Worm (Caenorhabditis elegans): Measurements from ENCODE around the gene cnk-1.

The cnk-1 gene

ce11 chrIII:10271807-10272206 is 750 bp downstream of the cnk-1 start:
- TF ChIP-seq ztf-4 (tag; optimal IDR thresholded peaks at IDR 0.05) (no peak), ceh-82 (tag; optimal IDR thresholded peaks at IDR 0.05) (no peak), unc-98 (GFP tag; IDR thresholded peaks at IDR 0.05) (no peak), efl-3 (GFP tag; optimal IDR thresholded peaks at IDR 0.05) (no peak), efl-1 (optimal IDR thresholded peaks at IDR 0.05) (no peak), efl-1 (GFP tag; optimal IDR thresholded peaks at IDR 0.05 in 1 of 2) (peak in 1 of 2 experiments; percentile 70)

- TF ChIP-seq C16A3.4 (tag; optimal IDR thresholded peaks at IDR 0.05) = no peak
- no peak for TF ChIP-seq lin-14 (GFP tag; optimal IDR thresholded peaks at IDR 0.05)
- TF ChIP-seq grh-1 (GFP tag; IDR thresholded peaks at IDR 0.05) = no peak
- no peak for TF ChIP-seq nhr-237 (tag; optimal IDR thresholded peaks at IDR 0.05)
- TF ChIP-seq unc-98 (GFP tag; IDR thresholded peaks at IDR 0.05) = no peak
- no peak for TF ChIP-seq zag-1 (tag; optimal IDR thresholded peaks at IDR 0.05)
- no peak for TF ChIP-seq snu-23 (GFP tag; optimal IDR thresholded peaks at IDR 0.05)
- no peak for TF ChIP-seq efl-3 (GFP tag; optimal IDR thresholded peaks at IDR 0.05)
- no peak for TF ChIP-seq vab-15 (tag; optimal IDR thresholded peaks at IDR 0.05)
- TF ChIP-seq snpc-4 (tag; optimal IDR thresholded peaks at IDR 0.05) = no peak
- no peak for TF ChIP-seq hpl-2 (GFP tag; optimal IDR thresholded peaks at IDR 0.05)
- TF ChIP-seq Y116A8C.19 (tag; optimal IDR thresholded peaks at IDR 0.05; ENCODE audit: borderline replicate concordance) = no peak
- no peak for TF ChIP-seq ama-1 (optimal IDR thresholded peaks at IDR 0.05)
- TF ChIP-seq mdl-1 (tag; optimal IDR thresholded peaks at IDR 0.05) = no peak
- TF ChIP-seq jun-1 (tag; optimal IDR thresholded peaks at IDR 0.05) = no peak
- TF ChIP-seq swsn-7 (tag; optimal IDR thresholded peaks at IDR 0.05) = no peak
- no peak for TF ChIP-seq ceh-63 (GFP tag; optimal IDR thresholded peaks at IDR 0.05)
- no peak for TF ChIP-seq dsc-1 (tag; optimal IDR thresholded peaks at IDR 0.05)
These were observed 7.8 kb downstream of the cnk-1 start, which contains the start of gene pad-2 for ce11 chrIII:10278826-10279225. TSS of gene pad-2 (plus strand) at chrIII:10279126.

- TF ChIP-seq alr-1 (tag; optimal IDR thresholded peaks at IDR 0.05; ENCODE audit: borderline replicate concordance) = no peak
- TF ChIP-seq egl-13 (tag; optimal IDR thresholded peaks at IDR 0.05) = peak; percentile 69
- peak; percentile 43 to 45 for TF ChIP-seq efl-1 (optimal IDR thresholded peaks at IDR 0.05)
- peak in 1 of 2 experiments; percentile 35 for TF ChIP-seq efl-1 (GFP tag; optimal IDR thresholded peaks at IDR 0.05 in 1 of 2)
- no peak for TF ChIP-seq blmp-1 (tag; optimal IDR thresholded peaks at IDR 0.05)
- TF ChIP-seq egl-27 (tag; optimal IDR thresholded peaks at IDR 0.05) = peak in 1 of 2 experiments; percentile 22
- no peak for TF ChIP-seq sptf-1 (tag; optimal IDR thresholded peaks at IDR 0.05)
- TF ChIP-seq mdl-1 (tag; optimal IDR thresholded peaks at IDR 0.05) = peak in 1 of 2 experiments; percentile 39
- TF ChIP-seq swsn-7 (tag; optimal IDR thresholded peaks at IDR 0.05) = peak; percentile 69
- TF ChIP-seq nhr-12 (tag; optimal IDR thresholded peaks at IDR 0.05) = no peak
- TF ChIP-seq sox-4 (tag; optimal IDR thresholded peaks at IDR 0.05) = no peak
- TF ChIP-seq nhr-20 (tag; optimal IDR thresholded peaks at IDR 0.05) = peak; percentile 11
- TF ChIP-seq unc-30 (tag; optimal IDR thresholded peaks at IDR 0.05) = no peak
- TF ChIP-seq lsy-2 (tag; optimal IDR thresholded peaks at IDR 0.05) = peak; percentile 48 to 65
- no peak for TF ChIP-seq ceh-88 (GFP tag; IDR thresholded peaks at IDR 0.05)
- no peak for TF ChIP-seq aha-1 (tag; optimal IDR thresholded peaks at IDR 0.05)
- no peak for TF ChIP-seq sup-37 (GFP tag; optimal IDR thresholded peaks at IDR 0.05)
- peak; percentile 16 for TF ChIP-seq snpc-4 (tag; optimal IDR thresholded peaks at IDR 0.05)
- no peak for TF ChIP-seq ztf-11 (tag; optimal IDR thresholded peaks at IDR 0.05)
- no peak for TF ChIP-seq vab-15 (tag; optimal IDR thresholded peaks at IDR 0.05)
- no peak for TF ChIP-seq skn-1 (tag; optimal IDR thresholded peaks at IDR 0.05)
- peak; percentile 4 for TF ChIP-seq F16B12.6 (tag; optimal IDR thresholded peaks at IDR 0.05)
- peak; percentile 24 for TF ChIP-seq ces-1 (GFP tag; optimal IDR thresholded peaks at IDR 0.05)
- no peak for TF ChIP-seq unc-130 (tag; optimal IDR thresholded peaks at IDR 0.05)
- peak; percentile 49 for TF ChIP-seq xbp-1 (tag; optimal IDR thresholded peaks at IDR 0.05)
- no peak for TF ChIP-seq ama-1 (optimal IDR thresholded peaks at IDR 0.05)
- TF ChIP-seq tlp-1 (tag; optimal IDR thresholded peaks at IDR 0.05) = no peak
- no peak for TF ChIP-seq zag-1 (tag; optimal IDR thresholded peaks at IDR 0.05)
- TF ChIP-seq fkh-10 (GFP tag; optimal IDR thresholded peaks at IDR 0.05) = peak; percentile 82
- TF ChIP-seq dsc-1 (tag; optimal IDR thresholded peaks at IDR 0.05) = peak; percentile 77
- peak in 2 of 3 experiments; percentile 25 to 33 for TF ChIP-seq dpl-1 (GFP tag; optimal IDR thresholded peaks at IDR 0.05)
- TF ChIP-seq jun-1 (tag; optimal IDR thresholded peaks at IDR 0.05) = no peak
- TF ChIP-seq aly-2 (tag; optimal IDR thresholded peaks at IDR 0.05) = no peak
- no peak for TF ChIP-seq nhr-237 (tag; optimal IDR thresholded peaks at IDR 0.05)
- no peak for TF ChIP-seq nhr-76 (tag; optimal IDR thresholded peaks at IDR 0.05)
- TF ChIP-seq unc-86 (tag; optimal IDR thresholded peaks at IDR 0.05) = peak; percentile 82
- no peak for TF ChIP-seq lin-39 (tag; optimal IDR thresholded peaks at IDR 0.05)
- no peak for TF ChIP-seq ztf-4 (tag; optimal IDR thresholded peaks at IDR 0.05)
- peak; percentile 47 to 58 (median 56) for TF ChIP-seq ceh-82 (tag; optimal IDR thresholded peaks at IDR 0.05)
- peak; percentile 98 for TF ChIP-seq lin-14 (GFP tag; optimal IDR thresholded peaks at IDR 0.05)
- TF ChIP-seq nhr-77 (tag; optimal IDR thresholded peaks at IDR 0.05) = no peak
These were observed 13.2 kb downstream of the cnk-1 start for ce11 chrIII:10284214-10284613.

Measured in whole organism, L1 larva.